Worm (Caenorhabditis elegans): ENCODE data around the gene tbx-36.

Gene tbx-36

ce11 chrIV:11950270-11950669 is at the start of gene tbx-36:
TSS of gene tbx-36 (plus strand) at chrIV:11950570.
- TF ChIP-seq nhr-77 (tag; optimal IDR thresholded peaks at IDR 0.05) = no peak
- no peak for TF ChIP-seq fos-1 (tag; optimal IDR thresholded peaks at IDR 0.05)
- TF ChIP-seq pqm-1 (tag; optimal IDR thresholded peaks at IDR 0.05) = no peak
- TF ChIP-seq ceh-28 (tag; optimal IDR thresholded peaks at IDR 0.05) = no peak
- TF ChIP-seq nhr-67 (tag; optimal IDR thresholded peaks at IDR 0.05) = no peak

- TF ChIP-seq snpc-4 (tag; optimal IDR thresholded peaks at IDR 0.05) (no peak), nhr-67 (tag; optimal IDR thresholded peaks at IDR 0.05) (no peak), ZK546.5 (tag; optimal IDR thresholded peaks at IDR 0.05) (no peak), egl-5 (tag; optimal IDR thresholded peaks at IDR 0.05) (no peak), nhr-25 (tag; optimal IDR thresholded peaks at IDR 0.05) (peak; percentile 41), daf-12 (tag; optimal IDR thresholded peaks at IDR 0.05) (no peak), ceh-9 (tag; optimal IDR thresholded peaks at IDR 0.05) (no peak), pqm-1 (tag; optimal IDR thresholded peaks at IDR 0.05) (no peak), ceh-16 (tag; optimal IDR thresholded peaks at IDR 0.05) (no peak), eor-1 (tag; optimal IDR thresholded peaks at IDR 0.05) (no peak), pha-4 (tag; optimal IDR thresholded peaks at IDR 0.05) (no peak), elt-3 (tag; optimal IDR thresholded peaks at IDR 0.05) (peak in 1 of 3 experiments; percentile 55), nhr-11 (tag; optimal IDR thresholded peaks at IDR 0.05) (no peak), nhr-12 (tag; optimal IDR thresholded peaks at IDR 0.05) (no peak), ceh-82 (tag; optimal IDR thresholded peaks at IDR 0.05) (no peak), skn-1 (tag; optimal IDR thresholded peaks at IDR 0.05) (no peak), egl-27 (tag; optimal IDR thresholded peaks at IDR 0.05) (no peak), zag-1 (tag; optimal IDR thresholded peaks at IDR 0.05) (no peak), nfya-1 (tag; optimal IDR thresholded peaks at IDR 0.05; ENCODE audit: insufficient read depth) (no peak), fkh-10 (GFP tag; optimal IDR thresholded peaks at IDR 0.05) (no peak), mdl-1 (tag; optimal IDR thresholded peaks at IDR 0.05) (no peak), R02D3.7 (tag; optimal IDR thresholded peaks at IDR 0.05) (no peak), nhr-23 (tag; optimal IDR thresholded peaks at IDR 0.05) (peak; percentile 36), elt-1 (tag; optimal IDR thresholded peaks at IDR 0.05) (no peak), nhr-43 (tag; optimal IDR thresholded peaks at IDR 0.05; ENCODE audit: poor library complexity, severe bottlenecking) (peak; percentile 94), aly-2 (tag; optimal IDR thresholded peaks at IDR 0.05) (no peak)
Observed at ce11 chrIV:11901215-11901614, 49.2 kb upstream of the tbx-36 start.

ce11 chrIV:11902832-11903231 is 47.5 kb upstream of the tbx-36 start:
- peak; percentile 20 for TF ChIP-seq nhr-23 (tag; optimal IDR thresholded peaks at IDR 0.05)
- no peak for TF ChIP-seq mdl-1 (tag; optimal IDR thresholded peaks at IDR 0.05)
- TF ChIP-seq egl-27 (tag; optimal IDR thresholded peaks at IDR 0.05) = no peak
- no peak for TF ChIP-seq fkh-10 (GFP tag; optimal IDR thresholded peaks at IDR 0.05)
- TF ChIP-seq nhr-25 (tag; optimal IDR thresholded peaks at IDR 0.05) = peak; percentile 6
- TF ChIP-seq nhr-43 (tag; optimal IDR thresholded peaks at IDR 0.05; ENCODE audit: poor library complexity, severe bottlenecking) = peak; percentile 82
- TF ChIP-seq lin-15B (tag; optimal IDR thresholded peaks at IDR 0.05) = no peak
- TF ChIP-seq sea-2 (GFP tag; optimal IDR thresholded peaks at IDR 0.05) = no peak
- no peak for TF ChIP-seq fos-1 (tag; optimal IDR thresholded peaks at IDR 0.05)
- TF ChIP-seq ztf-4 (tag; optimal IDR thresholded peaks at IDR 0.05) = no peak
- peak; percentile 2 for TF ChIP-seq nfya-1 (tag; optimal IDR thresholded peaks at IDR 0.05; ENCODE audit: insufficient read depth)
- no peak for TF ChIP-seq ceh-28 (tag; optimal IDR thresholded peaks at IDR 0.05)

ce11 chrIV:11903676-11904075 is 46.7 kb upstream of the tbx-36 start:
- TF ChIP-seq nhr-43 (tag; optimal IDR thresholded peaks at IDR 0.05; ENCODE audit: poor library complexity, severe bottlenecking) (peak; percentile 61), nhr-67 (tag; optimal IDR thresholded peaks at IDR 0.05) (no peak), hmg-11 (tag; optimal IDR thresholded peaks at IDR 0.05) (no peak), elt-1 (tag; optimal IDR thresholded peaks at IDR 0.05) (peak; percentile 70), nhr-12 (tag; optimal IDR thresholded peaks at IDR 0.05) (no peak), lsy-12 (tag; optimal IDR thresholded peaks at IDR 0.05) (no peak), nhr-25 (tag; optimal IDR thresholded peaks at IDR 0.05) (no peak), fos-1 (tag; optimal IDR thresholded peaks at IDR 0.05) (no peak), nhr-77 (tag; optimal IDR thresholded peaks at IDR 0.05) (no peak), pqm-1 (tag; optimal IDR thresholded peaks at IDR 0.05) (no peak)

- no peak for TF ChIP-seq elt-2 (tag; optimal IDR thresholded peaks at IDR 0.05)
- peak; percentile 24 for TF ChIP-seq elt-1 (tag; optimal IDR thresholded peaks at IDR 0.05)
- TF ChIP-seq nhr-76 (tag; optimal IDR thresholded peaks at IDR 0.05) = no peak
- no peak for TF ChIP-seq nhr-77 (tag; optimal IDR thresholded peaks at IDR 0.05)
- no peak for TF ChIP-seq nhr-67 (tag; optimal IDR thresholded peaks at IDR 0.05)
- peak; percentile 49 for TF ChIP-seq nhr-23 (tag; optimal IDR thresholded peaks at IDR 0.05)
Observed at ce11 chrIV:11908733-11909132, 41.6 kb upstream of the tbx-36 start.

All from whole organism, L3 larva.